Worm (Caenorhabditis elegans): Measurements from ENCODE around the gene E04D5.5.

- TF ChIP-seq pqm-1 (tag; optimal IDR thresholded peaks at IDR 0.05) (no peak), ceh-82 (tag; optimal IDR thresholded peaks at IDR 0.05) (no peak), duxl-1 (tag; optimal IDR thresholded peaks at IDR 0.05; ENCODE audit: poor library complexity) (no peak), lin-39 (tag; optimal IDR thresholded peaks at IDR 0.05) (no peak), zag-1 (tag; optimal IDR thresholded peaks at IDR 0.05) (no peak)
These were observed 10.9 kb downstream of the E04D5.5 start, which contains the start of gene frpr-21 for ce11 chrII:10421941-10422340.
